Fruit fly (Drosophila melanogaster): ENCODE measurements around the gene CG46435.

Gene CG46435

dm6 chr3L:19590422-19590821 is 45.5 kb downstream of the CG46435 start, which contains the start of gene CG14100:
TSS of gene CG14100 (minus strand) at chr3L:19590524.
- TF ChIP-seq Oaz (GFP tag; IDR thresholded peaks at IDR 0.05): peak; percentile 100
- TF ChIP-seq NK7.1 (GFP tag; optimal IDR thresholded peaks at IDR 0.05): peak; percentile 100
- peak; percentile 100 for TF ChIP-seq CG17328 (GFP tag; IDR thresholded peaks at IDR 0.05)
- TF ChIP-seq pzg (GFP tag; optimal IDR thresholded peaks at IDR 0.05): peak; percentile 90
- TF ChIP-seq oc (tag; optimal IDR thresholded peaks at IDR 0.05): peak; percentile 100
- TF ChIP-seq tup (GFP tag; optimal IDR thresholded peaks at IDR 0.05): peak; percentile 100
- peak; percentile 97 for TF ChIP-seq Adf1 (GFP tag; IDR thresholded peaks at IDR 0.05)
- TF ChIP-seq CG11723 (GFP tag; optimal IDR thresholded peaks at IDR 0.05): peak; percentile 100
- TF ChIP-seq knrl (GFP tag; IDR thresholded peaks at IDR 0.05; ENCODE audit: partially characterized antibody): peak; percentile 52; the same call in 1 of the 3 replicates
- peak; percentile 100 for TF ChIP-seq CG11456 (GFP tag; IDR thresholded peaks at IDR 0.05)
- peak; percentile 76; the same call in 2 of the 3 replicates for TF ChIP-seq Opbp (GFP tag; IDR thresholded peaks at IDR 0.05; ENCODE audit: partially characterized antibody)
- TF ChIP-seq CG11560 (tag; IDR thresholded peaks at IDR 0.05): peak; percentile 98
- TF ChIP-seq zen2 (GFP tag; IDR thresholded peaks at IDR 0.05; ENCODE audit: partially characterized antibody): no peak
- TF ChIP-seq Kr (GFP tag; optimal IDR thresholded peaks at IDR 0.05): peak; percentile 99
- peak; percentile 100 for TF ChIP-seq Nf-YA (GFP tag; IDR thresholded peaks at IDR 0.05)
- TF ChIP-seq Dek (tag; optimal IDR thresholded peaks at IDR 0.05): peak; percentile 100
- TF ChIP-seq CG4617 (GFP tag; optimal IDR thresholded peaks at IDR 0.05; ENCODE audit: borderline replicate concordance): peak; percentile 100
- TF ChIP-seq tio (GFP tag; optimal IDR thresholded peaks at IDR 0.05): peak; percentile 100
- peak; percentile 100 for TF ChIP-seq CG9609 (GFP tag; optimal IDR thresholded peaks at IDR 0.05)
- TF ChIP-seq z (GFP tag; IDR thresholded peaks at IDR 0.05): peak; percentile 92
- TF ChIP-seq CG9932 (GFP tag; IDR thresholded peaks at IDR 0.05): peak; percentile 100
- peak; percentile 100 for TF ChIP-seq CG10979 (tag; optimal IDR thresholded peaks at IDR 0.05)
- peak; percentile 100 for TF ChIP-seq CG9727 (GFP tag; optimal IDR thresholded peaks at IDR 0.05)
- peak; percentile 100 for TF ChIP-seq ATbp (GFP tag; optimal IDR thresholded peaks at IDR 0.05)
- TF ChIP-seq chn (GFP tag; optimal IDR thresholded peaks at IDR 0.05): peak; percentile 100
- peak; percentile 100 for TF ChIP-seq luna (GFP tag; optimal IDR thresholded peaks at IDR 0.05)
- peak; percentile 100 for TF ChIP-seq CG13624 (GFP tag; optimal IDR thresholded peaks at IDR 0.05)
- peak; percentile 100 for TF ChIP-seq lilli (GFP tag; optimal IDR thresholded peaks at IDR 0.05)
- TF ChIP-seq br (optimal IDR thresholded peaks at IDR 0.05): no peak
- peak; percentile 100 for TF ChIP-seq CG8944 (GFP tag; optimal IDR thresholded peaks at IDR 0.05)
- peak; percentile 100 for TF ChIP-seq zfh1 (GFP tag; IDR thresholded peaks at IDR 0.05)
- TF ChIP-seq dati (GFP tag; IDR thresholded peaks at IDR 0.05): peak; percentile 100
- peak; percentile 99 for TF ChIP-seq CG3407 (GFP tag; optimal IDR thresholded peaks at IDR 0.05)
- TF ChIP-seq zf30C (GFP tag; optimal IDR thresholded peaks at IDR 0.05): peak; percentile 90
- peak; percentile 100 for TF ChIP-seq CG8388 (GFP tag; optimal IDR thresholded peaks at IDR 0.05)
- peak; percentile 99 for TF ChIP-seq CG3163 (GFP tag; optimal IDR thresholded peaks at IDR 0.05)
- TF ChIP-seq gro (GFP tag; optimal IDR thresholded peaks at IDR 0.05): peak; percentile 100
- peak; percentile 100 for TF ChIP-seq p53 (GFP tag; optimal IDR thresholded peaks at IDR 0.05)
- TF ChIP-seq CG6272 (GFP tag; IDR thresholded peaks at IDR 0.05): peak; percentile 100
- TF ChIP-seq Meics (GFP tag; optimal IDR thresholded peaks at IDR 0.05): peak; percentile 100
- TF ChIP-seq CG1832 (GFP tag; optimal IDR thresholded peaks at IDR 0.05): peak; percentile 13
- peak; percentile 100 for TF ChIP-seq E2f2 (GFP tag; IDR thresholded peaks at IDR 0.05)
- no peak for TF ChIP-seq Tbp (GFP tag; optimal IDR thresholded peaks at IDR 0.05)
- peak; percentile 58 for TF ChIP-seq gfzf (GFP tag; optimal IDR thresholded peaks at IDR 0.05)
- peak; percentile 100 for TF ChIP-seq corto (GFP tag; optimal IDR thresholded peaks at IDR 0.05)
- TF ChIP-seq NfI (GFP tag; optimal IDR thresholded peaks at IDR 0.05): peak; percentile 100
- peak; percentile 100 for TF ChIP-seq CG31224 (GFP tag; IDR thresholded peaks at IDR 0.05)
- peak; percentile 100 for TF ChIP-seq Sox100B (GFP tag; optimal IDR thresholded peaks at IDR 0.05)
- TF ChIP-seq CG17361 (GFP tag; IDR thresholded peaks at IDR 0.05): peak; percentile 100
- peak; percentile 100 for TF ChIP-seq peb (GFP tag; IDR thresholded peaks at IDR 0.05)
- peak; percentile 100 for TF ChIP-seq B-H1 (GFP tag; IDR thresholded peaks at IDR 0.05)
- peak; percentile 100 for TF ChIP-seq emc (GFP tag; optimal IDR thresholded peaks at IDR 0.05)

Measured in whole organism, embryonic.